Fruit fly (Drosophila melanogaster): ENCODE results near the gene Archease.

The Archease gene

DNA sequence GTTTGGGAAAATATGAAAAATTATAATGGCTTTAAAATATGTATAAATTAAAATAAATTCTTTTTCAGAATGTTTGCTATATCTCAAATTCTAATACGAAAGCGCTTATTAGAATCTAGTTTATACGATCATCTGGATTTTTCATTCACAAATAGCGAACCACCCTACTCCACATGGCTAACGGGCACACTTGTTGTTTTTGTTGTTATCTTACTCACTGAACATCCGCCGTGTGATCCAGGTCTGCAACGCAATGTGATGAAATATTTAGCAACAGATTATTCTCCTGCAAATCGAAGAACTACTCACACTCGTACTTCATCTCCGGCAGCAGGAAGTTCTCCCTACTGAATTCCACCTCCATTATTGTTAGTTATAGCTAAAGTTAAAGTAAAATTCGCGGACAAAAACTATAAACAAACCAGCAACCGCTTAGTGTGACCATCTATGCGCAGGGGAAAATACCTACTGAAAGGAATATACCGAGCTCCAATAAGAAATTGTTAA is at the start of gene Archease (continued):
- no peak for TF ChIP-seq Lpt (GFP tag; optimal IDR thresholded peaks at IDR 0.05)
- peak; percentile 55 for TF ChIP-seq CG10267 (tag; optimal IDR thresholded peaks at IDR 0.05)
- TF ChIP-seq Scr (GFP tag; IDR thresholded peaks at IDR 0.05; ENCODE audit: partially characterized antibody): peak; percentile 12; the same call in 1 of the 2 replicates
- peak; percentile 21 to 60 for TF ChIP-seq dpn (GFP tag; optimal IDR thresholded peaks at IDR 0.05)
- peak; percentile 64 for TF ChIP-seq BtbVII (GFP tag; optimal IDR thresholded peaks at IDR 0.05)
- TF ChIP-seq sens (GFP tag): peak; percentile 85
- no peak for TF ChIP-seq esg (GFP tag; conservative IDR thresholded peaks at IDR 0.05)
- peak; percentile 70 for TF ChIP-seq grau (tag; optimal IDR thresholded peaks at IDR 0.05)
- TF ChIP-seq CG17568 (GFP tag; optimal IDR thresholded peaks at IDR 0.05): peak; percentile 99
- TF ChIP-seq Drgx (GFP tag; IDR thresholded peaks at IDR 0.05): peak; percentile 50
- TF ChIP-seq ken (GFP tag; IDR thresholded peaks at IDR 0.05): no peak
- TF ChIP-seq salm (tag; optimal IDR thresholded peaks at IDR 0.05): peak; percentile 37
- TF ChIP-seq pfk (GFP tag; optimal IDR thresholded peaks at IDR 0.05): no peak
- TF ChIP-seq tin (GFP tag; optimal IDR thresholded peaks at IDR 0.05): peak; percentile 33
- peak; percentile 28; the same call in 1 of the 2 replicates for TF ChIP-seq CG17328 (GFP tag; IDR thresholded peaks at IDR 0.05)
- TF ChIP-seq Oli (tag; optimal IDR thresholded peaks at IDR 0.05): peak; percentile 14
- peak; percentile 45 for TF ChIP-seq ind (GFP tag; optimal IDR thresholded peaks at IDR 0.05)
- no peak for TF ChIP-seq ranshi (GFP tag; IDR thresholded peaks at IDR 0.05)
- no peak for TF ChIP-seq repo (GFP tag; optimal IDR thresholded peaks at IDR 0.05)
- TF ChIP-seq Stat92E (GFP tag; optimal IDR thresholded peaks at IDR 0.05): no peak
- TF ChIP-seq CG15696 (tag; optimal IDR thresholded peaks at IDR 0.05): no peak
- TF ChIP-seq CG9817 (tag; optimal IDR thresholded peaks at IDR 0.05): no peak
- TF ChIP-seq Gug (GFP tag; IDR thresholded peaks at IDR 0.05): peak; percentile 15; the same call in 1 of the 4 replicates
- no peak for TF ChIP-seq CG2129 (GFP tag; IDR thresholded peaks at IDR 0.05; ENCODE audit: partially characterized antibody)
- TF ChIP-seq CG13775 (GFP tag; optimal IDR thresholded peaks at IDR 0.05): peak; percentile 43
- no peak for TF ChIP-seq crol (GFP tag; IDR thresholded peaks at IDR 0.05)
- TF ChIP-seq CG30403 (GFP tag; optimal IDR thresholded peaks at IDR 0.05): peak; percentile 46
- TF ChIP-seq CG18262 (tag; optimal IDR thresholded peaks at IDR 0.05): peak; percentile 51
- TF ChIP-seq stwl (tag; optimal IDR thresholded peaks at IDR 0.05): peak; percentile 58
- TF ChIP-seq Atf6 (GFP tag; IDR thresholded peaks at IDR 0.05): 0 out of 2 replicates have a peak, but pooled peaks have one; percentile 33
- peak; percentile 77 for TF ChIP-seq PHDP (tag; optimal IDR thresholded peaks at IDR 0.05)
- peak; percentile 30 for TF ChIP-seq CG18619 (GFP tag; optimal IDR thresholded peaks at IDR 0.05)
- TF ChIP-seq CG14860 (GFP tag; IDR thresholded peaks at IDR 0.05; ENCODE audit: partially characterized antibody): no peak
- TF ChIP-seq knrl (GFP tag; IDR thresholded peaks at IDR 0.05; ENCODE audit: partially characterized antibody): no peak
- peak; percentile 84 for TF ChIP-seq Ets97D (GFP tag; optimal IDR thresholded peaks at IDR 0.05)
- TF ChIP-seq CG11398 (GFP tag; optimal IDR thresholded peaks at IDR 0.05): peak; percentile 3
- peak; percentile 43 to 57 for TF ChIP-seq bsh (GFP tag; optimal IDR thresholded peaks at IDR 0.05)
- TF ChIP-seq gem (tag; optimal IDR thresholded peaks at IDR 0.05): peak; percentile 67
- TF ChIP-seq CG6813 (GFP tag; optimal IDR thresholded peaks at IDR 0.05): peak; percentile 27
- peak; percentile 77 for TF ChIP-seq gfzf (GFP tag; optimal IDR thresholded peaks at IDR 0.05)
- TF ChIP-seq CG8388 (GFP tag; optimal IDR thresholded peaks at IDR 0.05): peak; percentile 28
- peak; percentile 31 for TF ChIP-seq her (GFP tag; optimal IDR thresholded peaks at IDR 0.05)
- TF ChIP-seq gro (GFP tag; optimal IDR thresholded peaks at IDR 0.05): peak; percentile 48
- TF ChIP-seq Mes4 (GFP tag; optimal IDR thresholded peaks at IDR 0.05): no peak
- TF ChIP-seq CG12219 (GFP tag; optimal IDR thresholded peaks at IDR 0.05): peak; percentile 51
- peak; percentile 36 for TF ChIP-seq BEAF-32 (GFP tag; optimal IDR thresholded peaks at IDR 0.05)
- TF ChIP-seq so (GFP tag; IDR thresholded peaks at IDR 0.05): peak; percentile 59; the same call in 1 of the 3 replicates
- peak; percentile 6 for TF ChIP-seq CG30020 (tag; optimal IDR thresholded peaks at IDR 0.05)
- peak; percentile 76 for TF ChIP-seq CG9797 (GFP tag; optimal IDR thresholded peaks at IDR 0.05)
